Fruit fly (Drosophila melanogaster) whole organism, wandering third instar larva: ENCODE data around the gene CG14036.

Experiments
- Abd-B ChIP-seq: fragments of >200 bp; optimal IDR thresholded peaks from 2 replicates; lab custom pipeline; 2017; ENCODE audit warnings: missing biosample characterization, missing genetic modification characterization
- CG32264 ChIP-seq: fragments of 200-800 bp; sonication (Bioruptor generic); optimal IDR thresholded peaks from 2 replicates; lab custom pipeline; 2016; ENCODE audit warnings: missing biosample characterization, missing genetic modification characterization
- CG9705 ChIP-seq: fragments of 200-800 bp; sonication (Bioruptor generic); optimal IDR thresholded peaks from 2 replicates; lab custom pipeline; 2018; ENCODE audit warnings: missing biosample characterization, mild to moderate bottlenecking, missing genetic modification characterization
- CrebA ChIP-seq: fragments of 200-800 bp; sonication (Bioruptor generic); optimal IDR thresholded peaks from 2 replicates; lab custom pipeline; 2016; ENCODE audit warnings: missing biosample characterization, mild to moderate bottlenecking, missing genetic modification characterization, borderline replicate concordance
- Dfd ChIP-seq: fragments of >200 bp; optimal IDR thresholded peaks from 2 replicates; lab custom pipeline; 2017; ENCODE audit warnings: missing biosample characterization, missing genetic modification characterization
- Dif ChIP-seq: fragments of 200-275, 200-300 bp; sonication (Bioruptor generic); optimal IDR thresholded peaks from 2 replicates; lab custom pipeline; 2018; ENCODE audit warnings: missing biosample characterization, missing genetic modification characterization; ENCODE audit not compliant: partially characterized antibody
- GATAd ChIP-seq: sonication (Bioruptor generic); optimal IDR thresholded peaks from 2 replicates; lab custom pipeline; 2016; ENCODE audit warnings: missing biosample characterization, missing genetic modification characterization
- HLH106 ChIP-seq: fragments of 200-800 bp; optimal IDR thresholded peaks from 3 replicates; lab custom pipeline; 2019; ENCODE audit warnings: missing biosample characterization, mild to moderate bottlenecking, missing genetic modification characterization, moderate library complexity
- Hnf4 ChIP-seq: fragments of 200-800 bp; sonication (Bioruptor generic); optimal IDR thresholded peaks from 2 replicates; lab custom pipeline; 2016; ENCODE audit warnings: missing biosample characterization, mild to moderate bottlenecking, missing genetic modification characterization
- Hr78 ChIP-seq: fragments of >200 bp; optimal IDR thresholded peaks from 2 replicates; lab custom pipeline; 2017; ENCODE audit warnings: missing biosample characterization, missing genetic modification characterization
- Hr83 ChIP-seq: fragments of 200-300 bp; sonication (Bioruptor generic); optimal IDR thresholded peaks from 2 replicates; lab custom pipeline; 2016; ENCODE audit warnings: missing biosample characterization, mild to moderate bottlenecking, missing genetic modification characterization, moderate library complexity; ENCODE audit not compliant: poor library complexity, severe bottlenecking
- Jra ChIP-seq: sonication (Bioruptor generic); optimal IDR thresholded peaks from 2 replicates; lab custom pipeline; 2016; ENCODE audit warnings: missing biosample characterization, missing genetic modification characterization
- Mio ChIP-seq: sonication (Bioruptor generic); optimal IDR thresholded peaks from 2 replicates; lab custom pipeline; 2016; ENCODE audit warnings: missing biosample characterization, missing genetic modification characterization
- Myc ChIP-seq: fragments of >200 bp; optimal IDR thresholded peaks from 2 replicates; lab custom pipeline; 2017
- N ChIP-seq: fragments of >200 bp; optimal IDR thresholded peaks from 2 replicates; lab custom pipeline; 2018; ENCODE audit warnings: missing biosample characterization, missing external identifiers, missing genetic modification characterization
- OdsH ChIP-seq: fragments of 200-800 bp; sonication (Bioruptor generic); optimal IDR thresholded peaks from 2 replicates; lab custom pipeline; 2016; ENCODE audit warnings: missing biosample characterization, mild to moderate bottlenecking, missing genetic modification characterization
- Rel ChIP-seq, 2 experiments: fragments of 200-800 bp; sonication (Bioruptor generic) in 1 of 2; optimal IDR thresholded peaks; 2 replicates in 1 of 2; 3 replicates in 1 of 2; lab custom pipeline; 2016 to 2019; ENCODE audit warnings: mild to moderate bottlenecking in 2 of 2, missing biosample characterization in 2 of 2, missing genetic modification characterization in 2 of 2, moderate library complexity in 1 of 2
- Sp1 ChIP-seq: fragments of 200-800 bp; sonication (Bioruptor generic); optimal IDR thresholded peaks from 3 replicates; lab custom pipeline; 2019; ENCODE audit warnings: missing biosample characterization, mild to moderate bottlenecking, missing genetic modification characterization, moderate library complexity
- Vsx2 ChIP-seq: fragments of 200-300, 225-300 bp; sonication (Bioruptor generic); optimal IDR thresholded peaks from 2 replicates; lab custom pipeline; 2018; ENCODE audit warnings: missing biosample characterization, missing genetic modification characterization; ENCODE audit not compliant: partially characterized antibody
- br ChIP-seq: fragments of 200-800 bp; sonication (Bioruptor generic); optimal IDR thresholded peaks from 2 replicates; lab custom pipeline; 2016; ENCODE audit warnings: missing biosample characterization, missing genetic modification characterization
- brk ChIP-seq: fragments of 200-800 bp; sonication (Bioruptor generic); optimal IDR thresholded peaks from 2 replicates; lab custom pipeline; 2016; ENCODE audit warnings: missing biosample characterization, mild to moderate bottlenecking, missing genetic modification characterization
- dl ChIP-seq, 2 experiments: fragments of 175-275, 200-275 bp in 1 of 2; fragments of 200-275 bp in 1 of 2; sonication (Bioruptor generic); optimal IDR thresholded peaks; lab custom pipeline; 2018; ENCODE audit warnings: mild to moderate bottlenecking in 2 of 2, missing biosample characterization in 2 of 2, missing genetic modification characterization in 2 of 2, moderate library complexity in 2 of 2; ENCODE audit not compliant: partially characterized antibody in 2 of 2, insufficient read depth in 1 of 2
- dmrt93B ChIP-seq: fragments of 200-800 bp; sonication (Bioruptor generic); optimal IDR thresholded peaks from 2 replicates; lab custom pipeline; 2018; ENCODE audit warnings: missing biosample characterization, mild to moderate bottlenecking, missing genetic modification characterization
- dsf ChIP-seq: sonication (Bioruptor generic); optimal IDR thresholded peaks from 2 replicates; lab custom pipeline; 2016; ENCODE audit warnings: missing biosample characterization, missing genetic modification characterization, borderline replicate concordance
- ey ChIP-seq: fragments of 200-800 bp; sonication (Bioruptor generic); optimal IDR thresholded peaks from 2 replicates; lab custom pipeline; 2016; ENCODE audit warnings: missing biosample characterization, missing genetic modification characterization
- foxo ChIP-seq, 2 experiments: fragments of 200-800 bp; sonication (Bioruptor generic); optimal IDR thresholded peaks; 2 replicates in 1 of 2; 3 replicates in 1 of 2; lab custom pipeline; 2016 to 2017; ENCODE audit warnings: missing biosample characterization in 2 of 2, missing genetic modification characterization in 2 of 2
- fru ChIP-seq: fragments of 200-800 bp; sonication (Bioruptor generic); optimal IDR thresholded peaks from 3 replicates; lab custom pipeline; 2016; ENCODE audit warnings: missing biosample characterization, mild to moderate bottlenecking, missing genetic modification characterization
- h ChIP-seq: fragments of 200-800 bp; sonication (Bioruptor generic); optimal IDR thresholded peaks from 3 replicates; lab custom pipeline; 2016; ENCODE audit warnings: missing biosample characterization, mild to moderate bottlenecking, missing genetic modification characterization
- jim ChIP-seq: fragments of 175-275, 200-325 bp; sonication (Bioruptor generic); optimal IDR thresholded peaks from 2 replicates; lab custom pipeline; 2016; ENCODE audit warnings: missing biosample characterization, mild to moderate bottlenecking, missing genetic modification characterization
- lola ChIP-seq: fragments of >200 bp; optimal IDR thresholded peaks from 2 replicates; lab custom pipeline; 2017; ENCODE audit warnings: missing biosample characterization, missing genetic modification characterization
- pan ChIP-seq: fragments of >200 bp; optimal IDR thresholded peaks from 2 replicates; lab custom pipeline; 2017
- psq ChIP-seq: fragments of 200-800 bp; sonication (Bioruptor generic); optimal IDR thresholded peaks from 3 replicates; lab custom pipeline; 2017; ENCODE audit warnings: missing biosample characterization, mild to moderate bottlenecking, missing genetic modification characterization, moderate library complexity
- rgr ChIP-seq: fragments of 200-800 bp; sonication (Bioruptor generic); optimal IDR thresholded peaks from 3 replicates; lab custom pipeline; 2016; ENCODE audit warnings: missing biosample characterization, mild to moderate bottlenecking, missing genetic modification characterization
- sage ChIP-seq: fragments of 200-800 bp; sonication (Bioruptor generic); optimal IDR thresholded peaks from 2 replicates; lab custom pipeline; 2016; ENCODE audit warnings: missing biosample characterization, mild to moderate bottlenecking, missing genetic modification characterization
- sv ChIP-seq: fragments of 200-800 bp; sonication (Bioruptor generic); optimal IDR thresholded peaks from 3 replicates; lab custom pipeline; 2016; ENCODE audit warnings: missing biosample characterization, missing genetic modification characterization
- tai ChIP-seq: sonication (Bioruptor generic); optimal IDR thresholded peaks from 2 replicates; lab custom pipeline; 2016; ENCODE audit warnings: missing biosample characterization, missing genetic modification characterization
- usp ChIP-seq: fragments of >200 bp; optimal IDR thresholded peaks from 2 replicates; lab custom pipeline; 2017; ENCODE audit warnings: missing biosample characterization, missing genetic modification characterization
- woc ChIP-seq: sonication (Bioruptor generic); optimal IDR thresholded peaks from 2 replicates; lab custom pipeline; 2016; ENCODE audit warnings: missing biosample characterization, mild to moderate bottlenecking, missing genetic modification characterization

CG14036 gene

DNA sequence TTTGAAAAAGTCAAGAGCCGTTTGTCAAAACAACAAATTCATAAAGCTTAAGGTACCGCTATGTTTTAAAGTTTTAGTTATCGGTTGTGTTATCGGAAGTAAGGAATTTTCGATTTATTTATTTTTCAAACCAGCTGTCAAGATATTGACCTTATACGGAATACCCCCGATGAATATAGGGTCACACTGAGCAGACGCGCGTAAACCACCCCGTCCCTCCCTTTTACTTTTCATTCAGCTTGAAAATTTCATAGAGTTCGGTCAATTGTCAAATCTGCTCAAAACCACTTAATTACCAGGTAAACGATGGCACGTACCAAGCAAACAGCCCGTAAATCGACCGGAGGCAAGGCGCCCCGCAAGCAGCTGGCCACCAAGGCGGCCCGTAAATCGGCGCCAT is at the start of gene CG14036, which contains the start of gene His3.3A:
Gene CG14036, minus strand, starts transcription at position 64 of the 400 bp plus-strand sequence.
Gene His3.3A, plus strand, starts transcription at position 106 of the 400 bp plus-strand sequence.
- TF ChIP-seq N (no peak), Myc (lab: Kevin White, UChicago) (peak; percentile 13), Dfd (GFP tag; lab: Kevin White, UChicago) (no peak), tai (GFP tag; lab: Kevin White, UChicago) (no peak), Mio (GFP tag; lab: Kevin White, UChicago) (no peak), CrebA (GFP tag; lab: Kevin White, UChicago) (no peak), Dif (no peak), h (GFP tag; lab: Kevin White, UChicago) (peak; percentile 13), Abd-B (GFP tag; lab: Kevin White, UChicago) (no peak), Sp1 (peak; percentile 4), woc (GFP tag; lab: Kevin White, UChicago) (no peak), dsf (GFP tag; lab: Kevin White, UChicago) (no peak), foxo (GFP tag; optimal IDR thresholded peaks at IDR 0.05; lab: Kevin White, UChicago) (peak in 1 of 2 experiments; percentile 18), dl (GFP tag; optimal IDR thresholded peaks at IDR 0.05; lab: Kevin White, UChicago; ENCODE audit: insufficient read depth in 1 of 2, partially characterized antibody in 2 of 2) (no peak), rgr (peak; percentile 30), brk (GFP tag; lab: Kevin White, UChicago) (no peak), HLH106 (tag; lab: Kevin White, UChicago) (no peak), br (GFP tag; lab: Kevin White, UChicago) (no peak), CG9705 (GFP tag; lab: Kevin White, UChicago) (no peak), lola (no peak), dmrt93B (GFP tag; lab: Kevin White, UChicago) (no peak), CG32264 (GFP tag; lab: Kevin White, UChicago) (no peak), jim (GFP tag; lab: Kevin White, UChicago) (no peak), Hr83 (GFP tag; lab: Kevin White, UChicago) (no peak), Hr78 (GFP tag; lab: Kevin White, UChicago) (no peak), Vsx2 (GFP tag; lab: Kevin White, UChicago) (no peak), Rel (GFP tag; optimal IDR thresholded peaks at IDR 0.05; lab: Kevin White, UChicago) (no peak), Rel (tag; optimal IDR thresholded peaks at IDR 0.05; lab: Kevin White, UChicago) (peak; percentile 75), sv (GFP tag; lab: Kevin White, UChicago) (no peak), fru (no peak), Hnf4 (GFP tag; lab: Kevin White, UChicago) (no peak), GATAd (GFP tag; lab: Kevin White, UChicago) (no peak), sage (GFP tag; lab: Kevin White, UChicago) (no peak), psq (GFP tag; lab: Kevin White, UChicago) (no peak), pan (lab: Kevin White, UChicago) (no peak), Jra (no peak), ey (GFP tag; lab: Kevin White, UChicago) (no peak), OdsH (no peak), usp (GFP tag; lab: Kevin White, UChicago) (no peak)
- TF ChIP-seq, all 38 proteins: peak for 6

DNA sequence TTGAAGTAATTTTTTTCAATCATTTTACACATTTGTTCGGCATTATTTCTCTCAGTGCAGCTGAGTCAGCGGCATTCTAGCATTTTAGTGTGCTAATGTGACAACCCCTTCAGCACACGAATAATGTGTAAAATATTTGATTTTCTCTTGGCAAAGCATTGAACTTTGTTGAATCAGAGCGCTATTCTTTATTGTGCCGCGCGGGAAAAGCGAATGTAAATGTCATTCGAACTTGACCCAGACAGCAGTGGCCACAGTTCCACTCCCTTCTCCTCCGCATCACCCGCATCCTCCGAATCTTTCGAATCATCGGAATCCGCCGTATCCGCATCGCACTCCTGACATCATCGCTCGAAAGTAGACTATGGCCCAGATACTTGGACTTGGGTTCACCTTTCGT is 48.9 kb upstream of the CG14036 start:
- TF ChIP-seq sage (GFP tag; lab: Kevin White, UChicago): no peak
- TF ChIP-seq CG9705 (GFP tag; lab: Kevin White, UChicago): no peak
- no peak for TF ChIP-seq Mio (GFP tag; lab: Kevin White, UChicago)
- no peak for TF ChIP-seq Abd-B (GFP tag; lab: Kevin White, UChicago)
- no peak for TF ChIP-seq GATAd (GFP tag; lab: Kevin White, UChicago)
- TF ChIP-seq rgr: no peak
- TF ChIP-seq dmrt93B (GFP tag; lab: Kevin White, UChicago): no peak
- TF ChIP-seq jim (GFP tag; lab: Kevin White, UChicago): no peak
- TF ChIP-seq foxo (GFP tag; optimal IDR thresholded peaks at IDR 0.05; lab: Kevin White, UChicago): no peak
- TF ChIP-seq dsf (GFP tag; lab: Kevin White, UChicago): no peak
- TF ChIP-seq Hr83 (GFP tag; lab: Kevin White, UChicago): no peak
- no peak for TF ChIP-seq br (GFP tag; lab: Kevin White, UChicago)
- TF ChIP-seq Hnf4 (GFP tag; lab: Kevin White, UChicago): no peak
- TF ChIP-seq Sp1: no peak
- TF ChIP-seq psq (GFP tag; lab: Kevin White, UChicago): no peak
- TF ChIP-seq Dif: no peak
- no peak for TF ChIP-seq Hr78 (GFP tag; lab: Kevin White, UChicago)
- TF ChIP-seq pan (lab: Kevin White, UChicago): no peak
- TF ChIP-seq, all 38 proteins: peak for 0
